Fruit fly (Drosophila melanogaster): ENCODE results near the gene chp.

The chp gene

dm6 chr3R:31213227-31213626 is 2.7 kb upstream of the chp start, which contains the start of the genes Zwilch and CG1542 (continued):
- TF ChIP-seq HLH4C (GFP tag; IDR thresholded peaks at IDR 0.05; ENCODE audit: partially characterized antibody) (peak; percentile 81), h (optimal IDR thresholded peaks at IDR 0.05) (no peak), Spps (tag; optimal IDR thresholded peaks at IDR 0.05) (no peak), grn (GFP tag; optimal IDR thresholded peaks at IDR 0.05) (no peak), shn (GFP tag; optimal IDR thresholded peaks at IDR 0.05) (no peak), Poxn (GFP tag; IDR thresholded peaks at IDR 0.05) (no peak), CG4360 (GFP tag; IDR thresholded peaks at IDR 0.05) (no peak), CG12769 (tag; optimal IDR thresholded peaks at IDR 0.05) (no peak), peb (GFP tag; IDR thresholded peaks at IDR 0.05) (no peak), kni (GFP tag; optimal IDR thresholded peaks at IDR 0.05) (peak; percentile 25), nerfin-1 (tag; optimal IDR thresholded peaks at IDR 0.05) (no peak), CG31224 (GFP tag; IDR thresholded peaks at IDR 0.05) (no peak), zen2 (GFP tag; IDR thresholded peaks at IDR 0.05; ENCODE audit: partially characterized antibody) (peak; percentile 77; the same call in 2 of the 3 replicates), Hand (GFP tag; optimal IDR thresholded peaks at IDR 0.05) (no peak), Hmx (GFP tag; optimal IDR thresholded peaks at IDR 0.05) (no peak), C15 (GFP tag; IDR thresholded peaks at IDR 0.05) (no peak), CG18619 (GFP tag; optimal IDR thresholded peaks at IDR 0.05) (no peak), stwl (tag; optimal IDR thresholded peaks at IDR 0.05) (peak; percentile 92), CG30403 (GFP tag; optimal IDR thresholded peaks at IDR 0.05) (no peak), sisA (GFP tag; IDR thresholded peaks at IDR 0.05) (no peak), Eip74EF (GFP tag; optimal IDR thresholded peaks at IDR 0.05) (no peak), Ravus (GFP tag; IDR thresholded peaks at IDR 0.05) (no peak), gcm (GFP tag; optimal IDR thresholded peaks at IDR 0.05) (no peak), CG10462 (GFP tag; optimal IDR thresholded peaks at IDR 0.05) (no peak), Myb (GFP tag; optimal IDR thresholded peaks at IDR 0.05) (peak; percentile 73), CG3407 (GFP tag; optimal IDR thresholded peaks at IDR 0.05) (no peak), cwo (GFP tag; optimal IDR thresholded peaks at IDR 0.05) (peak; percentile 80), Ptx1 (GFP tag; IDR thresholded peaks at IDR 0.05) (no peak), Abd-B (GFP tag; optimal IDR thresholded peaks at IDR 0.05) (peak; percentile 45), CG1832 (GFP tag; optimal IDR thresholded peaks at IDR 0.05) (no peak), CG32532 (GFP tag; IDR thresholded peaks at IDR 0.05) (no peak), ham (GFP tag; IDR thresholded peaks at IDR 0.05) (no peak), NK7.1 (GFP tag; optimal IDR thresholded peaks at IDR 0.05) (no peak), lmd (GFP tag; IDR thresholded peaks at IDR 0.05) (no peak), Taf1 (GFP tag; IDR thresholded peaks at IDR 0.05) (no peak), CG3995 (GFP tag; optimal IDR thresholded peaks at IDR 0.05) (no peak), trh (GFP tag; optimal IDR thresholded peaks at IDR 0.05) (no peak), BtbVII (GFP tag; optimal IDR thresholded peaks at IDR 0.05) (no peak), YL-1 (GFP tag; optimal IDR thresholded peaks at IDR 0.05) (peak; percentile 88), CG11398 (GFP tag; optimal IDR thresholded peaks at IDR 0.05) (no peak), Usf (GFP tag; optimal IDR thresholded peaks at IDR 0.05) (no peak), Dad (GFP tag; optimal IDR thresholded peaks at IDR 0.05) (no peak), CG13624 (GFP tag; optimal IDR thresholded peaks at IDR 0.05) (no peak), insv (GFP tag; optimal IDR thresholded peaks at IDR 0.05) (no peak), disco-r (GFP tag; optimal IDR thresholded peaks at IDR 0.05) (no peak), CG3847 (GFP tag; IDR thresholded peaks at IDR 0.05) (no peak), CG1602 (GFP tag; optimal IDR thresholded peaks at IDR 0.05) (no peak), NFAT (GFP tag; IDR thresholded peaks at IDR 0.05) (no peak), dpn (GFP tag; optimal IDR thresholded peaks at IDR 0.05) (no peak), CoRest (tag; optimal IDR thresholded peaks at IDR 0.05) (peak; percentile 25), chn (GFP tag; optimal IDR thresholded peaks at IDR 0.05) (no peak), Rx (GFP tag; IDR thresholded peaks at IDR 0.05) (no peak), CG8924 (tag; optimal IDR thresholded peaks at IDR 0.05) (no peak)

Measured in whole organism, embryonic.